Fruit fly (Drosophila melanogaster) S2 (cell line): ENCODE data around the gene Itgbn.

Experiments used
- CG8478 ChIP-seq: fragments of >200 bp; optimal IDR thresholded peaks from 2 replicates; lab custom pipeline; 2018
- CTCF ChIP-seq, 2 experiments: fragments of >200 bp; optimal IDR thresholded peaks; 2 replicates each; lab custom pipeline; 2018

DNA sequence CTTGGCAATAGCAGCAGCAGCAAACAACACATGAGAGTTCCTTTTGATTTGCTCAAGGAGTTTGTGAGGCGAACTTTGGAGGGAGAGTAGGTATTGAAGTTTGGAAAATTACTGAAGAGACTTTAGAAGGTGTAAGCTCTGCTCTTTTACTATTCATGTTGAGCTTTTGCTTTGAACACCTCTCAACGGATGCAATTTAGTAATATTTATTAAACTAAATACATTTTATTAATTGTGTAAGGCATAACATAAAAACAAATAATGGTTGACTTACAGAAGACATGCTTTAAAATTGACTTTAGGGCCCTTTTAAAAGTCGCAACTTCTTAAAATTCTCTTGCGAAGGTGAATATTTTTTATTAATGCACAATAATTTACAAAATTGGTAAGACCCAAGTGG, 34.2 kb upstream of the Itgbn start:
- TF ChIP-seq CTCF (optimal IDR thresholded peaks at IDR 0.05; lab: Kevin White, UChicago) (no peak), CG8478 (lab: Kevin White, UChicago) (no peak)
